Fruit fly (Drosophila melanogaster) whole organism: ENCODE measurements around the gene Hnf4.

ENCODE experiments used
- CG8478 ChIP-seq: fragments of >200 bp; optimal IDR thresholded peaks from 2 replicates; lab custom pipeline; 2018; ENCODE audit warnings: inconsistent platforms
- Dll ChIP-seq: fragments of >200 bp; optimal IDR thresholded peaks from 2 replicates; lab custom pipeline; 2017
- EcR ChIP-seq, 2 experiments: fragments of >200 bp; optimal IDR thresholded peaks; 2 replicates each; lab custom pipeline; 2017; ENCODE audit warnings: missing biosample characterization in 2 of 2, missing genetic modification characterization in 2 of 2, missing genetic modification reagents in 2 of 2
- pan ChIP-seq: fragments of >200 bp; optimal IDR thresholded peaks from 2 replicates; lab custom pipeline; 2017
- psq ChIP-seq: fragments of >200 bp; optimal IDR thresholded peaks from 2 replicates; lab custom pipeline; 2017
- usp ChIP-seq: fragments of >200 bp; optimal IDR thresholded peaks from 2 replicates; lab custom pipeline; 2017; ENCODE audit warnings: missing biosample characterization, missing genetic modification characterization, mixed read lengths

- TF ChIP-seq psq (lab: Kevin White, UChicago) (no peak), usp (GFP tag; lab: Kevin White, UChicago) (no peak), Dll (lab: Kevin White, UChicago) (no peak), CG8478 (lab: Kevin White, UChicago) (no peak), pan (lab: Kevin White, UChicago) (no peak), EcR (GFP tag; optimal IDR thresholded peaks at IDR 0.05; lab: Kevin White, UChicago) (no peak)
These were observed 8.4 kb downstream of the Hnf4 start for dm6 chr2L:8700870-8701616.
